Fruit fly (Drosophila melanogaster) whole organism, prepupa: ENCODE data around the gene slp1.

ENCODE experiments used
- Blimp-1 ChIP-seq: fragments of 200-800 bp; sonication (Bioruptor generic); optimal IDR thresholded peaks from 3 replicates; lab custom pipeline; 2017; ENCODE audit warnings: missing biosample characterization, missing genetic modification characterization, mild to moderate bottlenecking, moderate library complexity, missing genetic modification reagents
- CG10631 ChIP-seq: fragments of 200-800 bp; sonication (Bioruptor generic); optimal IDR thresholded peaks from 2 replicates; lab custom pipeline; 2016; ENCODE audit warnings: missing biosample characterization, missing genetic modification characterization
- CG11294 ChIP-seq: fragments of 200-800 bp; sonication (Bioruptor generic); IDR thresholded peaks from 2 replicates; pipeline ENCODE4 v1.3.6; 2022; ENCODE audit warnings: missing biosample characterization, missing genetic modification characterization
- CG11762 ChIP-seq: fragments of 200-800 bp; sonication (Bioruptor generic); optimal IDR thresholded peaks from 3 replicates; lab custom pipeline; 2016; ENCODE audit warnings: missing biosample characterization, missing genetic modification characterization; ENCODE audit not compliant: insufficient read depth
- CG11902 ChIP-seq: fragments of 200-800 bp; sonication (Bioruptor generic); optimal IDR thresholded peaks from 3 replicates; lab custom pipeline; 2016; ENCODE audit warnings: missing biosample characterization, missing genetic modification characterization
- CG15336 ChIP-seq: fragments of 200-800 bp; sonication (Bioruptor generic); IDR thresholded peaks from 2 replicates; pipeline ENCODE4 v1.3.6; 2022; ENCODE audit warnings: missing biosample characterization, missing genetic modification characterization
- CG1621 ChIP-seq: fragments of 200-800 bp; sonication (Bioruptor generic); optimal IDR thresholded peaks from 3 replicates; lab custom pipeline; 2018; ENCODE audit warnings: missing biosample characterization, mild to moderate bottlenecking, missing genetic modification characterization
- CG16779 ChIP-seq: fragments of 200-800 bp; sonication (Bioruptor generic); optimal IDR thresholded peaks from 3 replicates; lab custom pipeline; 2017; ENCODE audit warnings: missing biosample characterization, mild to moderate bottlenecking, missing genetic modification characterization
- CG3032 ChIP-seq: fragments of 200-800 bp; optimal IDR thresholded peaks from 2 replicates; lab custom pipeline; 2019; ENCODE audit warnings: missing biosample characterization, mild to moderate bottlenecking, missing genetic modification characterization, moderate library complexity
- CG31627 ChIP-seq: fragments of 200-800 bp; sonication (Bioruptor generic); optimal IDR thresholded peaks from 3 replicates; lab custom pipeline; 2016; ENCODE audit warnings: missing biosample characterization, missing genetic modification characterization
- CG32006 ChIP-seq: fragments of 200-800 bp; sonication (Bioruptor generic); optimal IDR thresholded peaks from 3 replicates; lab custom pipeline; 2017; ENCODE audit warnings: missing biosample characterization, mild to moderate bottlenecking, missing genetic modification characterization
- CG34406 ChIP-seq: fragments of 200-800 bp; sonication (Bioruptor generic); optimal IDR thresholded peaks from 3 replicates; lab custom pipeline; 2016; ENCODE audit warnings: missing biosample characterization, missing genetic modification characterization
- CG3919 ChIP-seq: fragments of 200-800 bp; sonication (Bioruptor generic); optimal IDR thresholded peaks from 3 replicates; lab custom pipeline; 2016; ENCODE audit warnings: missing biosample characterization, missing genetic modification characterization
- CG6163 ChIP-seq: fragments of 200-800 bp; sonication (Bioruptor generic); IDR thresholded peaks from 3 replicates; pipeline ENCODE4 v1.3.6; 2022; ENCODE audit warnings: missing biosample characterization, missing genetic modification characterization
- CG6276 ChIP-seq: fragments of 200-800 bp; sonication (Bioruptor generic); optimal IDR thresholded peaks from 2 replicates; lab custom pipeline; 2017; ENCODE audit warnings: missing biosample characterization, mild to moderate bottlenecking, missing genetic modification characterization
- CG6808 ChIP-seq: fragments of 200-800 bp; sonication (Bioruptor generic); optimal IDR thresholded peaks from 3 replicates; lab custom pipeline; 2017; ENCODE audit warnings: missing biosample characterization, missing genetic modification characterization, mild to moderate bottlenecking, moderate library complexity, missing genetic modification reagents
- CG8119 ChIP-seq: fragments of 200-800 bp; sonication (Bioruptor generic); IDR thresholded peaks from 3 replicates; pipeline ENCODE4 v1.3.6; 2022; ENCODE audit warnings: missing biosample characterization, missing genetic modification characterization
- CG8319 ChIP-seq: fragments of 200-800 bp; sonication (Bioruptor generic); optimal IDR thresholded peaks from 3 replicates; lab custom pipeline; 2016; ENCODE audit warnings: missing biosample characterization, missing genetic modification characterization
- CG8632 ChIP-seq: fragments of 200-800 bp; sonication (Bioruptor generic); optimal IDR thresholded peaks from 3 replicates; lab custom pipeline; 2016; ENCODE audit warnings: missing biosample characterization, missing genetic modification characterization
- CG9139 ChIP-seq: fragments of 200-800 bp; sonication (Bioruptor generic); optimal IDR thresholded peaks from 3 replicates; lab custom pipeline; 2017; ENCODE audit warnings: missing biosample characterization, mild to moderate bottlenecking, missing genetic modification characterization
- Eip75B ChIP-seq: fragments of 200-800 bp; sonication (Bioruptor generic); optimal IDR thresholded peaks from 3 replicates; lab custom pipeline; 2016; ENCODE audit warnings: missing biosample characterization, missing genetic modification characterization
- Eip78C ChIP-seq: fragments of 200-800 bp; sonication (Bioruptor generic); peaks from one replicate; lab custom pipeline; 2016; ENCODE audit warnings: missing biosample characterization, missing genetic modification characterization
- Eip93F ChIP-seq: fragments of 200-800 bp; sonication (Bioruptor generic); optimal IDR thresholded peaks from 2 replicates; lab custom pipeline; 2016; ENCODE audit warnings: missing biosample characterization, mild to moderate bottlenecking, missing genetic modification characterization
- Ets96B ChIP-seq: fragments of 200-800 bp; optimal IDR thresholded peaks from 2 replicates; lab custom pipeline; 2019; ENCODE audit warnings: missing biosample characterization, mild to moderate bottlenecking, missing genetic modification characterization, moderate library complexity
- Gug ChIP-seq: fragments of 200-800 bp; sonication (Bioruptor generic); IDR thresholded peaks from 2 replicates; pipeline ENCODE4 v1.3.6; 2022; ENCODE audit warnings: missing biosample characterization, missing genetic modification characterization
- Lpt ChIP-seq: fragments of 200-800 bp; sonication (Bioruptor generic); optimal IDR thresholded peaks from 3 replicates; lab custom pipeline; 2016; ENCODE audit warnings: missing biosample characterization, missing genetic modification characterization
- OdsH ChIP-seq: fragments of 200-800 bp; sonication (Bioruptor generic); optimal IDR thresholded peaks from 3 replicates; lab custom pipeline; 2016; ENCODE audit warnings: missing biosample characterization, missing genetic modification characterization
- Sox102F ChIP-seq: fragments of 200-800 bp; sonication (Bioruptor generic); optimal IDR thresholded peaks from 2 replicates; lab custom pipeline; 2016; ENCODE audit warnings: missing biosample characterization, mild to moderate bottlenecking, missing genetic modification characterization
- Sox14 ChIP-seq: fragments of 200-800 bp; sonication (Bioruptor generic); optimal IDR thresholded peaks from 3 replicates; lab custom pipeline; 2016; ENCODE audit warnings: missing biosample characterization, missing genetic modification characterization
- Sox15 ChIP-seq: fragments of 200-800 bp; sonication (Bioruptor generic); optimal IDR thresholded peaks from 3 replicates; lab custom pipeline; 2016; ENCODE audit warnings: missing biosample characterization, missing genetic modification characterization
- achi ChIP-seq: fragments of 200-800 bp; sonication (Bioruptor generic); optimal IDR thresholded peaks from 3 replicates; lab custom pipeline; 2016; ENCODE audit warnings: missing biosample characterization, missing genetic modification characterization
- acj6 ChIP-seq: fragments of 200-800 bp; sonication (Bioruptor generic); optimal IDR thresholded peaks from 3 replicates; lab custom pipeline; 2016; ENCODE audit warnings: missing biosample characterization, missing genetic modification characterization
- dac ChIP-seq: fragments of 200-800 bp; sonication (Bioruptor generic); optimal IDR thresholded peaks from 2 replicates; lab custom pipeline; 2017; ENCODE audit warnings: missing biosample characterization, mild to moderate bottlenecking, missing genetic modification characterization
- dsx ChIP-seq: fragments of 200-800 bp; optimal IDR thresholded peaks from 3 replicates; lab custom pipeline; 2019; ENCODE audit warnings: missing biosample characterization, mild to moderate bottlenecking, missing genetic modification characterization, moderate library complexity; ENCODE audit not compliant: poor library complexity, severe bottlenecking
- eg ChIP-seq: fragments of 200-800 bp; sonication (Bioruptor generic); IDR thresholded peaks from 3 replicates; pipeline ENCODE4 v1.3.6; 2022; ENCODE audit warnings: missing biosample characterization, missing genetic modification characterization
- esn ChIP-seq: fragments of 200-800 bp; sonication (Bioruptor generic); optimal IDR thresholded peaks from 2 replicates; lab custom pipeline; 2016; ENCODE audit warnings: missing biosample characterization, mild to moderate bottlenecking, missing genetic modification characterization, moderate library complexity
- fd85E ChIP-seq: fragments of 200-800 bp; sonication (Bioruptor generic); optimal IDR thresholded peaks from 3 replicates; lab custom pipeline; 2016; ENCODE audit warnings: missing biosample characterization, missing genetic modification characterization
- fkh ChIP-seq: fragments of 200-800 bp; sonication (Bioruptor generic); optimal IDR thresholded peaks from 3 replicates; lab custom pipeline; 2017; ENCODE audit warnings: missing biosample characterization, mild to moderate bottlenecking, missing genetic modification characterization, moderate library complexity
- lz ChIP-seq: fragments of 200-800 bp; sonication (Bioruptor generic); optimal IDR thresholded peaks from 3 replicates; lab custom pipeline; 2016; ENCODE audit warnings: missing biosample characterization, missing genetic modification characterization
- net ChIP-seq: fragments of 200-800 bp; sonication (Bioruptor generic); optimal IDR thresholded peaks from 3 replicates; lab custom pipeline; 2016; ENCODE audit warnings: missing biosample characterization, missing genetic modification characterization
- pdm3 ChIP-seq: fragments of 200-800 bp; sonication (Bioruptor generic); optimal IDR thresholded peaks from 3 replicates; lab custom pipeline; 2016; ENCODE audit warnings: missing biosample characterization, missing genetic modification characterization
- salr ChIP-seq, 2 experiments: fragments of 200-800 bp; sonication (Bioruptor generic); optimal IDR thresholded peaks; 3 replicates each; lab custom pipeline; 2016 to 2018; ENCODE audit warnings: missing biosample characterization in 2 of 2, missing genetic modification characterization in 2 of 2, mild to moderate bottlenecking in 1 of 2
- spab ChIP-seq: fragments of 200-800 bp; sonication (Bioruptor generic); optimal IDR thresholded peaks from 2 replicates; lab custom pipeline; 2017; ENCODE audit warnings: missing biosample characterization, mild to moderate bottlenecking, missing genetic modification characterization, missing genetic modification reagents
- ss ChIP-seq, 2 experiments: fragments of 200-800 bp; sonication (Bioruptor generic); optimal IDR thresholded peaks; 2 replicates in 1 of 2; 3 replicates in 1 of 2; lab custom pipeline; 2017 to 2018; ENCODE audit warnings: mild to moderate bottlenecking in 2 of 2, missing biosample characterization in 2 of 2, missing genetic modification characterization in 2 of 2, moderate library complexity in 1 of 2
- svp ChIP-seq: fragments of 200-800 bp; sonication (Bioruptor generic); peaks from one replicate; lab custom pipeline; 2016; ENCODE audit warnings: missing biosample characterization, missing genetic modification characterization
- vri ChIP-seq: fragments of 200-800 bp; sonication (Bioruptor generic); optimal IDR thresholded peaks from 3 replicates; lab custom pipeline; 2016; ENCODE audit warnings: missing biosample characterization, mild to moderate bottlenecking, missing genetic modification characterization

The slp1 gene

dm6 chr2L:3787028-3787427 is 38.4 kb upstream of the slp1 start, which contains the start of gene bark (continued):
- TF ChIP-seq Eip75B (GFP tag; lab: Kevin White, UChicago) = peak; percentile 7
- TF ChIP-seq net (GFP tag; lab: Kevin White, UChicago) = peak; percentile 4
- TF ChIP-seq Lpt = peak; percentile 0

dm6 chr2L:3788150-3788549 is 37.3 kb upstream of the slp1 start:
- TF ChIP-seq CG3032 (tag; lab: Kevin White, UChicago) (no peak), Lpt (no peak), svp (GFP tag; lab: Kevin White, UChicago) (peak; percentile 22), Eip93F (GFP tag; lab: Kevin White, UChicago) (no peak), Sox14 (GFP tag; lab: Kevin White, UChicago) (peak; percentile 18), vri (GFP tag; lab: Kevin White, UChicago) (peak; percentile 67), Eip78C (GFP tag; lab: Kevin White, UChicago) (peak; percentile 53)

dm6 chr2L:3789290-3790067 is 36.0 kb upstream of the slp1 start:
- TF ChIP-seq CG32006 (GFP tag; lab: Kevin White, UChicago) (peak; percentile 85), CG8632 (peak; percentile 62), CG9139 (no peak), CG11902 (no peak), CG11762 (GFP tag; lab: Kevin White, UChicago) (peak; percentile 13), CG16779 (tag; lab: Kevin White, UChicago) (no peak), CG15336 (peak; percentile 81), Blimp-1 (GFP tag; lab: Kevin White, UChicago) (peak; percentile 34), Gug (GFP tag; lab: Robert Waterston, UW) (peak; percentile 54; the same call in 1 of the 2 replicates), CG31627 (GFP tag; lab: Kevin White, UChicago) (peak; percentile 27), eg (GFP tag; lab: Robert Waterston, UW) (no peak; the same call in none of the 3 replicates), Ets96B (tag; lab: Kevin White, UChicago) (peak; percentile 34), fkh (GFP tag; lab: Kevin White, UChicago) (peak; percentile 79), CG8319 (peak; percentile 31), CG8119 (GFP tag; lab: Robert Waterston, UW) (peak; percentile 84), Sox102F (peak; percentile 25), OdsH (peak; percentile 73), CG10631 (peak; percentile 64), CG6808 (GFP tag; lab: Kevin White, UChicago) (no peak), salr (GFP tag; optimal IDR thresholded peaks at IDR 0.05; lab: Kevin White, UChicago) (no peak), lz (peak; percentile 51), ss (GFP tag; optimal IDR thresholded peaks at IDR 0.05; lab: Kevin White, UChicago) (peak in 1 of 2 experiments; percentile 29), vri (GFP tag; lab: Kevin White, UChicago) (peak; percentile 30), dsx (no peak), acj6 (peak; percentile 73), pdm3 (no peak), dac (GFP tag; lab: Kevin White, UChicago) (peak; percentile 22), CG3919 (GFP tag; lab: Kevin White, UChicago) (no peak), CG11294 (GFP tag; lab: Robert Waterston, UW) (no peak), CG1621 (tag; lab: Kevin White, UChicago) (no peak), spab (GFP tag; lab: Kevin White, UChicago) (no peak), fd85E (GFP tag; lab: Kevin White, UChicago) (no peak), CG6163 (GFP tag; lab: Robert Waterston, UW) (peak; percentile 70; the same call in 2 of the 3 replicates), Eip78C (GFP tag; lab: Kevin White, UChicago) (peak; percentile 89), esn (GFP tag; lab: Kevin White, UChicago) (peak; percentile 76), CG6276 (no peak), Sox14 (GFP tag; lab: Kevin White, UChicago) (peak; percentile 9), Sox15 (GFP tag; lab: Kevin White, UChicago) (peak; percentile 7), achi (GFP tag; lab: Kevin White, UChicago) (peak; percentile 66), CG34406 (GFP tag; lab: Kevin White, UChicago) (peak; percentile 59)
